1 fruit fly cellular context compared by ENCODE assay signal in genomic region chr3L:21476429-21477006, dm6.
TF ChIP-seq lines count a peak whose summit lies in the region.

Gene croc, minus strand, starts transcription at chr3L:21476479.

TF ChIP-seq in whole organism, embryonic, 481 proteins besides CTCF, POLR2A, EP300 and RAD21 (continued from another document and continues in another):
- TF ChIP-seq CG16815 (GFP tag; optimal IDR thresholded peaks at IDR 0.05; lab: Kevin White, UChicago) (no peak), Ets97D (GFP tag; optimal IDR thresholded peaks at IDR 0.05; lab: Kevin White, UChicago) (peak; percentile 40), ATbp (GFP tag; optimal IDR thresholded peaks at IDR 0.05; lab: Kevin White, UChicago) (no peak), Atf6 (GFP tag; IDR thresholded peaks at IDR 0.05; lab: Robert Waterston, UW) (no peak), CG1024 (GFP tag; IDR thresholded peaks at IDR 0.05; lab: Robert Waterston, UW) (no peak), CG4707 (GFP tag; optimal IDR thresholded peaks at IDR 0.05; lab: Kevin White, UChicago) (no peak), mirr (GFP tag; optimal IDR thresholded peaks at IDR 0.05; lab: Kevin White, UChicago) (no peak), Bdp1 (GFP tag; optimal IDR thresholded peaks at IDR 0.05; lab: Kevin White, UChicago) (no peak), CG13775 (GFP tag; optimal IDR thresholded peaks at IDR 0.05; lab: Kevin White, UChicago) (no peak), cwo (GFP tag; optimal IDR thresholded peaks at IDR 0.05; lab: Kevin White, UChicago) (no peak), CG18619 (GFP tag; optimal IDR thresholded peaks at IDR 0.05; lab: Kevin White, UChicago) (no peak), gro (GFP tag; optimal IDR thresholded peaks at IDR 0.05; lab: Kevin White, UChicago) (no peak), HLHmδ (GFP tag; optimal IDR thresholded peaks at IDR 0.05; lab: Kevin White, UChicago) (peak; percentile 1), CG32767 (GFP tag; IDR thresholded peaks at IDR 0.05; lab: Robert Waterston, UW) (0 out of 2 replicates have a peak, but pooled peaks have one; percentile 27), tio (GFP tag; optimal IDR thresholded peaks at IDR 0.05; lab: Kevin White, UChicago) (no peak), dysf (GFP tag; IDR thresholded peaks at IDR 0.05; lab: Robert Waterston, UW) (no peak), Sin3A (optimal IDR thresholded peaks at IDR 0.05; lab: Kevin White, UChicago) (no peak), tx (GFP tag; optimal IDR thresholded peaks at IDR 0.05; lab: Kevin White, UChicago) (no peak), CG12155 (GFP tag; optimal IDR thresholded peaks at IDR 0.05; lab: Kevin White, UChicago) (no peak), CG31224 (GFP tag; IDR thresholded peaks at IDR 0.05; lab: Robert Waterston, UW) (no peak), Ravus (GFP tag; IDR thresholded peaks at IDR 0.05; lab: Robert Waterston, UW) (no peak), org-1 (GFP tag; optimal IDR thresholded peaks at IDR 0.05; lab: Kevin White, UChicago) (no peak), CG11560 (tag; IDR thresholded peaks at IDR 0.05; lab: Robert Waterston, UW) (no peak), CG13894 (tag; optimal IDR thresholded peaks at IDR 0.05; lab: Kevin White, UChicago) (no peak), Myb (GFP tag; optimal IDR thresholded peaks at IDR 0.05; lab: Kevin White, UChicago) (no peak), CG7963 (GFP tag; IDR thresholded peaks at IDR 0.05; lab: Robert Waterston, UW; ENCODE audit: partially characterized antibody) (no peak), CG7357 (GFP tag; IDR thresholded peaks at IDR 0.05; lab: Robert Waterston, UW) (no peak), vnd (GFP tag; IDR thresholded peaks at IDR 0.05; lab: Robert Waterston, UW; ENCODE audit: partially characterized antibody) (peak; percentile 31; the same call in 1 of the 3 replicates), CG3726 (GFP tag; IDR thresholded peaks at IDR 0.05; lab: Robert Waterston, UW) (no peak), Atf3 (GFP tag; optimal IDR thresholded peaks at IDR 0.05; lab: Kevin White, UChicago) (no peak), Lhr (GFP tag; optimal IDR thresholded peaks at IDR 0.05; lab: Kevin White, UChicago) (no peak), TFAM (GFP tag; optimal IDR thresholded peaks at IDR 0.05; lab: Kevin White, UChicago) (no peak), slbo (GFP tag; IDR thresholded peaks at IDR 0.05; lab: Robert Waterston, UW) (no peak), Six4 (GFP tag; optimal IDR thresholded peaks at IDR 0.05; lab: Kevin White, UChicago) (no peak), CG3281 (GFP tag; optimal IDR thresholded peaks at IDR 0.05; lab: Kevin White, UChicago) (no peak), ewg (GFP tag; optimal IDR thresholded peaks at IDR 0.05; lab: Kevin White, UChicago) (peak; percentile 82), CG8388 (GFP tag; optimal IDR thresholded peaks at IDR 0.05; lab: Kevin White, UChicago) (no peak), schlank (tag; optimal IDR thresholded peaks at IDR 0.05; lab: Kevin White, UChicago) (no peak), dan (GFP tag; IDR thresholded peaks at IDR 0.05; lab: Robert Waterston, UW) (no peak), CG7928 (GFP tag; optimal IDR thresholded peaks at IDR 0.05; lab: Kevin White, UChicago) (no peak), nerfin-1 (tag; optimal IDR thresholded peaks at IDR 0.05; lab: Kevin White, UChicago) (no peak), seq (GFP tag; IDR thresholded peaks at IDR 0.05; lab: Robert Waterston, UW) (peak; percentile 68; the same call in 1 of the 2 replicates), bsh (GFP tag; optimal IDR thresholded peaks at IDR 0.05; lab: Kevin White, UChicago) (no peak), trh (GFP tag; optimal IDR thresholded peaks at IDR 0.05; lab: Kevin White, UChicago) (no peak), kah (GFP tag; optimal IDR thresholded peaks at IDR 0.05; lab: Kevin White, UChicago) (no peak), ara (GFP tag; IDR thresholded peaks at IDR 0.05; lab: Robert Waterston, UW) (no peak), stc (GFP tag; IDR thresholded peaks at IDR 0.05; lab: Robert Waterston, UW) (no peak), CG13296 (GFP tag; optimal IDR thresholded peaks at IDR 0.05; lab: Kevin White, UChicago) (no peak), maf-S (GFP tag; optimal IDR thresholded peaks at IDR 0.05; lab: Kevin White, UChicago) (no peak), ci (GFP tag; IDR thresholded peaks at IDR 0.05; lab: Robert Waterston, UW) (peak; percentile 59; the same call in 1 of the 3 replicates), Jarid2 (GFP tag; optimal IDR thresholded peaks at IDR 0.05; lab: Kevin White, UChicago) (peak; percentile 67), scrt (GFP tag; optimal IDR thresholded peaks at IDR 0.05; lab: Kevin White, UChicago) (no peak), Aef1 (GFP tag; IDR thresholded peaks at IDR 0.05; lab: Robert Waterston, UW) (no peak), Usf (GFP tag; optimal IDR thresholded peaks at IDR 0.05; lab: Kevin White, UChicago) (no peak), esg (GFP tag; conservative IDR thresholded peaks at IDR 0.05; lab: Robert Waterston, UW) (no peak), klu (GFP tag; IDR thresholded peaks at IDR 0.05; lab: Robert Waterston, UW) (no peak), CG7839 (tag; optimal IDR thresholded peaks at IDR 0.05; lab: Kevin White, UChicago) (no peak), ranshi (GFP tag; IDR thresholded peaks at IDR 0.05; lab: Robert Waterston, UW) (no peak), CG14441 (GFP tag; IDR thresholded peaks at IDR 0.05; lab: Robert Waterston, UW) (no peak), CG3995 (GFP tag; optimal IDR thresholded peaks at IDR 0.05; lab: Kevin White, UChicago) (no peak), NFAT (GFP tag; IDR thresholded peaks at IDR 0.05; lab: Robert Waterston, UW) (no peak), CG9437 (GFP tag; optimal IDR thresholded peaks at IDR 0.05; lab: Kevin White, UChicago) (no peak), yki (optimal IDR thresholded peaks at IDR 0.05; lab: Kevin White, UChicago) (peak; percentile 99), chinmo (GFP tag; IDR thresholded peaks at IDR 0.05; lab: Robert Waterston, UW; ENCODE audit: partially characterized antibody) (0 out of 4 replicates have a peak, but pooled peaks have one; percentile 50), CG6854 (GFP tag; optimal IDR thresholded peaks at IDR 0.05; lab: Kevin White, UChicago) (no peak), CrebB (tag; optimal IDR thresholded peaks at IDR 0.05; lab: Kevin White, UChicago) (no peak), CG4424 (GFP tag; optimal IDR thresholded peaks at IDR 0.05; lab: Kevin White, UChicago) (no peak), CG9215 (GFP tag; IDR thresholded peaks at IDR 0.05; lab: Robert Waterston, UW) (no peak), Antp (GFP tag; optimal IDR thresholded peaks at IDR 0.05; lab: Kevin White, UChicago) (no peak), CG10267 (tag; optimal IDR thresholded peaks at IDR 0.05; lab: Kevin White, UChicago) (no peak), Rx (GFP tag; IDR thresholded peaks at IDR 0.05; lab: Robert Waterston, UW) (no peak), tup (GFP tag; optimal IDR thresholded peaks at IDR 0.05; lab: Kevin White, UChicago) (no peak), sna (GFP tag; IDR thresholded peaks at IDR 0.05; lab: Robert Waterston, UW; ENCODE audit: partially characterized antibody) (no peak), Optix (GFP tag; IDR thresholded peaks at IDR 0.05; lab: Robert Waterston, UW) (no peak), CG31388 (GFP tag; optimal IDR thresholded peaks at IDR 0.05; lab: Kevin White, UChicago) (no peak), Oaz (GFP tag; IDR thresholded peaks at IDR 0.05; lab: Robert Waterston, UW) (no peak), CG30020 (tag; optimal IDR thresholded peaks at IDR 0.05; lab: Kevin White, UChicago) (no peak), PHDP (tag; optimal IDR thresholded peaks at IDR 0.05; lab: Kevin White, UChicago) (no peak), CG3163 (GFP tag; optimal IDR thresholded peaks at IDR 0.05; lab: Kevin White, UChicago) (peak; percentile 37), CG8924 (tag; optimal IDR thresholded peaks at IDR 0.05; lab: Kevin White, UChicago) (no peak), dpn (GFP tag; optimal IDR thresholded peaks at IDR 0.05; lab: Kevin White, UChicago) (no peak), CG14014 (GFP tag; IDR thresholded peaks at IDR 0.05; lab: Robert Waterston, UW) (no peak), CG6272 (GFP tag; IDR thresholded peaks at IDR 0.05; lab: Robert Waterston, UW) (no peak), BEAF-32 (GFP tag; optimal IDR thresholded peaks at IDR 0.05; lab: Kevin White, UChicago) (no peak), CG1647 (GFP tag; optimal IDR thresholded peaks at IDR 0.05; lab: Kevin White, UChicago) (no peak), CG6654 (GFP tag; optimal IDR thresholded peaks at IDR 0.05; lab: Kevin White, UChicago) (no peak), dmrt99B (tag; optimal IDR thresholded peaks at IDR 0.05; lab: Kevin White, UChicago) (no peak), cas (GFP tag; IDR thresholded peaks at IDR 0.05; lab: Robert Waterston, UW) (no peak), Drgx (GFP tag; IDR thresholded peaks at IDR 0.05; lab: Robert Waterston, UW) (no peak), toy (GFP tag; IDR thresholded peaks at IDR 0.05; lab: Robert Waterston, UW) (no peak), gsb-n (tag; optimal IDR thresholded peaks at IDR 0.05; lab: Kevin White, UChicago) (no peak), CG13424 (tag; optimal IDR thresholded peaks at IDR 0.05; lab: Kevin White, UChicago) (no peak), mam (GFP tag; optimal IDR thresholded peaks at IDR 0.05; lab: Kevin White, UChicago) (no peak), CG17829 (tag; optimal IDR thresholded peaks at IDR 0.05; lab: Kevin White, UChicago) (peak; percentile 24), HmgD (GFP tag; optimal IDR thresholded peaks at IDR 0.05; lab: Kevin White, UChicago) (peak; percentile 43), Hand (GFP tag; optimal IDR thresholded peaks at IDR 0.05; lab: Kevin White, UChicago) (no peak), repo (GFP tag; optimal IDR thresholded peaks at IDR 0.05; lab: Kevin White, UChicago) (no peak), phol (tag; optimal IDR thresholded peaks at IDR 0.05; lab: Kevin White, UChicago) (peak; percentile 66), CG15514 (GFP tag; optimal IDR thresholded peaks at IDR 0.05; lab: Kevin White, UChicago) (no peak), vfl (GFP tag; optimal IDR thresholded peaks at IDR 0.05; lab: Kevin White, UChicago) (no peak), Deaf1 (tag; optimal IDR thresholded peaks at IDR 0.05; lab: Kevin White, UChicago) (peak; percentile 11), CG4282 (GFP tag; optimal IDR thresholded peaks at IDR 0.05; lab: Kevin White, UChicago) (no peak), Hr39 (optimal IDR thresholded peaks at IDR 0.05; lab: Kevin White, UChicago) (peak; percentile 29), chif (GFP tag; optimal IDR thresholded peaks at IDR 0.05; lab: Kevin White, UChicago) (no peak), gcm2 (GFP tag; optimal IDR thresholded peaks at IDR 0.05; lab: Kevin White, UChicago) (no peak), twi (tag; optimal IDR thresholded peaks at IDR 0.05; lab: Kevin White, UChicago) (peak; percentile 69), CG17385 (GFP tag; optimal IDR thresholded peaks at IDR 0.05; lab: Kevin White, UChicago) (peak; percentile 5), Nf-YB (GFP tag; optimal IDR thresholded peaks at IDR 0.05; lab: Kevin White, UChicago) (peak; percentile 99), CG1603 (tag; optimal IDR thresholded peaks at IDR 0.05; lab: Kevin White, UChicago) (no peak), CG12391 (tag; optimal IDR thresholded peaks at IDR 0.05; lab: Kevin White, UChicago) (no peak), CG2678 (tag; optimal IDR thresholded peaks at IDR 0.05; lab: Kevin White, UChicago) (no peak), CG18476 (GFP tag; optimal IDR thresholded peaks at IDR 0.05; lab: Kevin White, UChicago) (no peak), CG18764 (GFP tag; optimal IDR thresholded peaks at IDR 0.05; lab: Kevin White, UChicago) (no peak), crc (GFP tag; optimal IDR thresholded peaks at IDR 0.05; lab: Kevin White, UChicago) (no peak), CG16779 (GFP tag; IDR thresholded peaks at IDR 0.05; lab: Robert Waterston, UW) (no peak), az2 (GFP tag; optimal IDR thresholded peaks at IDR 0.05; lab: Kevin White, UChicago) (no peak), hkb (optimal IDR thresholded peaks at IDR 0.05; lab: Kevin White, UChicago) (no peak), hkb (GFP tag; IDR thresholded peaks at IDR 0.05; lab: Robert Waterston, UW) (0 out of 2 replicates have a peak, but pooled peaks have one; percentile 10), CG6791 (GFP tag; IDR thresholded peaks at IDR 0.05; lab: Robert Waterston, UW; ENCODE audit: partially characterized antibody) (no peak), MTF-1 (GFP tag; optimal IDR thresholded peaks at IDR 0.05; lab: Kevin White, UChicago; ENCODE audit: borderline replicate concordance) (no peak), Camta (GFP tag; optimal IDR thresholded peaks at IDR 0.05; lab: Kevin White, UChicago) (no peak), Med (GFP tag; lab: Kevin White, UChicago) (no peak), lov (optimal IDR thresholded peaks at IDR 0.05; lab: Kevin White, UChicago) (no peak), lov (GFP tag; IDR thresholded peaks at IDR 0.05; lab: Robert Waterston, UW) (0 out of 3 replicates have a peak, but pooled peaks have one; percentile 13), Hmx (GFP tag; optimal IDR thresholded peaks at IDR 0.05; lab: Kevin White, UChicago) (no peak), nau (GFP tag; optimal IDR thresholded peaks at IDR 0.05; lab: Kevin White, UChicago) (no peak), Xrp1 (GFP tag; IDR thresholded peaks at IDR 0.05; lab: Robert Waterston, UW) (no peak), bigmax (GFP tag; optimal IDR thresholded peaks at IDR 0.05; lab: Kevin White, UChicago) (no peak), Gug (GFP tag; IDR thresholded peaks at IDR 0.05; lab: Robert Waterston, UW) (no peak), ab (GFP tag; optimal IDR thresholded peaks at IDR 0.05; lab: Kevin White, UChicago) (no peak), CG13123 (GFP tag; optimal IDR thresholded peaks at IDR 0.05; lab: Kevin White, UChicago) (no peak), Nf-YA (GFP tag; IDR thresholded peaks at IDR 0.05; lab: Robert Waterston, UW) (peak; percentile 75), emc (GFP tag; optimal IDR thresholded peaks at IDR 0.05; lab: Kevin White, UChicago) (no peak), NC2β (GFP tag; optimal IDR thresholded peaks at IDR 0.05; lab: Kevin White, UChicago) (no peak), H15 (GFP tag; IDR thresholded peaks at IDR 0.05; lab: Robert Waterston, UW) (no peak), sim (GFP tag; IDR thresholded peaks at IDR 0.05; lab: Robert Waterston, UW) (no peak), CG4404 (GFP tag; IDR thresholded peaks at IDR 0.05; lab: Robert Waterston, UW) (no peak), sr (GFP tag; IDR thresholded peaks at IDR 0.05; lab: Robert Waterston, UW) (no peak; the same call in 2 of the 3 replicates), odd (GFP tag; optimal IDR thresholded peaks at IDR 0.05; lab: Kevin White, UChicago) (no peak), slp2 (GFP tag; optimal IDR thresholded peaks at IDR 0.05; lab: Kevin White, UChicago) (no peak)
